Fruit fly (Drosophila melanogaster): ENCODE measurements around the gene CG8028.

- TF ChIP-seq CG9705 (GFP tag; optimal IDR thresholded peaks at IDR 0.05) (no peak), Myc (optimal IDR thresholded peaks at IDR 0.05) (no peak), pan (optimal IDR thresholded peaks at IDR 0.05) (no peak), br (GFP tag; optimal IDR thresholded peaks at IDR 0.05) (peak; percentile 8)
These were observed 18.6 kb upstream of the CG8028 start for dm6 chrX:19298785-19299114.

Data from whole organism, wandering third instar larva.